Fruit fly (Drosophila melanogaster) whole organism, embryonic: Measurements from ENCODE around the gene CG31883.

Experiments
- Ada2b ChIP-seq: fragments of 200-800 bp; sonication (Bioruptor generic); IDR thresholded peaks from 2 replicates; pipeline ENCODE4 v1.3.6; 2022; ENCODE audit warnings: missing biosample characterization, missing genetic modification characterization
- B-H1 ChIP-seq: fragments of 200-800 bp; sonication (Bioruptor generic); IDR thresholded peaks from 3 replicates; pipeline ENCODE4 v1.3.6; 2022; ENCODE audit warnings: missing biosample characterization, missing genetic modification characterization
- BtbVII ChIP-seq: fragments of 200-800 bp; sonication (Bioruptor generic); optimal IDR thresholded peaks from 3 replicates; lab custom pipeline; 2017; ENCODE audit warnings: missing biosample characterization, mild to moderate bottlenecking, missing genetic modification characterization
- CG10462 ChIP-seq: fragments of 200-800 bp; sonication (Bioruptor generic); optimal IDR thresholded peaks from 2 replicates; lab custom pipeline; 2016; ENCODE audit warnings: missing biosample characterization, missing genetic modification characterization
- CG10543 ChIP-seq: fragments of 200-800 bp; sonication (Bioruptor generic); optimal IDR thresholded peaks from 3 replicates; lab custom pipeline; 2017; ENCODE audit warnings: missing biosample characterization, mild to moderate bottlenecking, missing genetic modification characterization, moderate library complexity
- CG12659 ChIP-seq: fragments of 200-800 bp; sonication (Bioruptor generic); optimal IDR thresholded peaks from 3 replicates; lab custom pipeline; 2017; ENCODE audit warnings: mild to moderate bottlenecking, missing biosample characterization, missing genetic modification reagents, missing genetic modification characterization
- CG13123 ChIP-seq: fragments of 200-800 bp; sonication (Bioruptor generic); optimal IDR thresholded peaks from 2 replicates; lab custom pipeline; 2016; ENCODE audit warnings: missing biosample characterization, missing genetic modification characterization
- CG13424 ChIP-seq: fragments of 200-800 bp; sonication (Bioruptor generic); optimal IDR thresholded peaks from 2 replicates; lab custom pipeline; 2019; ENCODE audit warnings: missing biosample characterization, mild to moderate bottlenecking, missing genetic modification characterization, moderate library complexity
- CG14441 ChIP-seq: fragments of 200-800 bp; sonication (Bioruptor generic); IDR thresholded peaks from 2 replicates; pipeline ENCODE4 v1.3.6; 2022; ENCODE audit warnings: missing biosample characterization, missing genetic modification characterization
- CG2712 ChIP-seq: fragments of 200-800 bp; optimal IDR thresholded peaks from 3 replicates; lab custom pipeline; 2019; ENCODE audit warnings: missing biosample characterization, mild to moderate bottlenecking, missing genetic modification characterization, moderate library complexity
- CG33213 ChIP-seq: fragments of 200-800 bp; sonication (Bioruptor generic); optimal IDR thresholded peaks from 3 replicates; lab custom pipeline; 2016; ENCODE audit warnings: missing biosample characterization, missing genetic modification characterization
- CG34224 ChIP-seq: fragments of 200-800 bp; sonication (Bioruptor generic); IDR thresholded peaks from 3 replicates; pipeline ENCODE4 v1.3.6; 2022; ENCODE audit warnings: missing biosample characterization, missing genetic modification characterization; ENCODE audit not compliant: partially characterized antibody
- CG4328 ChIP-seq: fragments of 200-800 bp; sonication (Bioruptor generic); optimal IDR thresholded peaks from 3 replicates; lab custom pipeline; 2017; ENCODE audit warnings: missing biosample characterization, missing genetic modification reagents, missing genetic modification characterization
- CG4404 ChIP-seq: fragments of 200-800 bp; sonication (Bioruptor generic); IDR thresholded peaks from 2 replicates; pipeline ENCODE4 v1.3.6; 2022; ENCODE audit warnings: missing biosample characterization, missing genetic modification characterization
- CG6854 ChIP-seq: fragments of 200-800 bp; sonication (Bioruptor generic); optimal IDR thresholded peaks from 3 replicates; lab custom pipeline; 2017; ENCODE audit warnings: missing biosample characterization, mild to moderate bottlenecking, missing genetic modification characterization
- CG7839 ChIP-seq: fragments of 200-800 bp; sonication (Bioruptor generic); optimal IDR thresholded peaks from 3 replicates; lab custom pipeline; 2018; ENCODE audit warnings: missing biosample characterization, mild to moderate bottlenecking, missing genetic modification characterization, moderate library complexity
- CG8089 ChIP-seq: fragments of 200-800 bp; sonication (Bioruptor generic); optimal IDR thresholded peaks from 3 replicates; lab custom pipeline; 2016; ENCODE audit warnings: missing biosample characterization, missing genetic modification characterization
- CTCF ChIP-seq: fragments of 200-800 bp; sonication (Bioruptor generic); optimal IDR thresholded peaks from 2 replicates; lab custom pipeline; 2017; ENCODE audit warnings: missing biosample characterization, mild to moderate bottlenecking, missing genetic modification characterization, moderate library complexity
- CkIIα-i1 ChIP-seq: fragments of 200-800 bp; sonication (Bioruptor generic); IDR thresholded peaks from 2 replicates; pipeline ENCODE4 v1.3.6; 2022; ENCODE audit warnings: missing biosample characterization, missing genetic modification characterization
- Dfd ChIP-seq, 2 experiments: fragments of >200 bp; optimal IDR thresholded peaks; 2 replicates each; lab custom pipeline; 2017; ENCODE audit warnings: missing biosample characterization in 2 of 2, missing genetic modification characterization in 2 of 2
- E2f1 ChIP-seq: fragments of 200-800 bp; sonication (Bioruptor generic); IDR thresholded peaks from 2 replicates; pipeline ENCODE4 v1.3.6; 2022; ENCODE audit warnings: missing biosample characterization, missing genetic modification characterization
- HLH3B ChIP-seq: fragments of 200-800 bp; sonication (Bioruptor generic); IDR thresholded peaks from 2 replicates; pipeline ENCODE4 v1.3.6; 2022; ENCODE audit warnings: missing biosample characterization, missing genetic modification characterization
- HLHmδ ChIP-seq: fragments of 200-800 bp; sonication (Bioruptor generic); optimal IDR thresholded peaks from 2 replicates; lab custom pipeline; 2018; ENCODE audit warnings: missing biosample characterization, mild to moderate bottlenecking, missing genetic modification characterization, moderate library complexity
- HmgD ChIP-seq: fragments of 200-800 bp; sonication (Bioruptor generic); optimal IDR thresholded peaks from 3 replicates; lab custom pipeline; 2016; ENCODE audit warnings: missing biosample characterization, missing genetic modification characterization
- HmgZ ChIP-seq: fragments of 200-800 bp; sonication (Bioruptor generic); optimal IDR thresholded peaks from 2 replicates; lab custom pipeline; 2018; ENCODE audit warnings: missing biosample characterization, mild to moderate bottlenecking, missing genetic modification characterization
- Lpt ChIP-seq: fragments of >200 bp; optimal IDR thresholded peaks from 2 replicates; lab custom pipeline; 2018; ENCODE audit warnings: missing biosample characterization, missing genetic modification characterization
- NC2β ChIP-seq: fragments of 200-800 bp; sonication (Bioruptor generic); optimal IDR thresholded peaks from 2 replicates; lab custom pipeline; 2016; ENCODE audit warnings: missing biosample characterization, missing genetic modification characterization
- NfI ChIP-seq: fragments of 200-800 bp; sonication (Bioruptor generic); optimal IDR thresholded peaks from 3 replicates; lab custom pipeline; 2018; ENCODE audit warnings: missing biosample characterization, mild to moderate bottlenecking, missing genetic modification characterization, moderate library complexity
- Ssrp ChIP-seq: fragments of 200-800 bp; sonication (Bioruptor generic); optimal IDR thresholded peaks from 2 replicates; lab custom pipeline; 2018; ENCODE audit warnings: missing biosample characterization, mild to moderate bottlenecking, missing genetic modification characterization, moderate library complexity
- amos ChIP-seq: fragments of 200-800 bp; sonication (Bioruptor generic); IDR thresholded peaks from 2 replicates; pipeline ENCODE4 v1.3.6; 2022; ENCODE audit warnings: missing biosample characterization, missing genetic modification characterization; ENCODE audit not compliant: partially characterized antibody
- cg ChIP-seq: fragments of 200-800 bp; sonication (Bioruptor generic); optimal IDR thresholded peaks from 3 replicates; lab custom pipeline; 2019; ENCODE audit warnings: missing biosample characterization, mild to moderate bottlenecking, missing genetic modification characterization, moderate library complexity
- dmrt11E ChIP-seq: fragments of 200-800 bp; sonication (Bioruptor generic); optimal IDR thresholded peaks from 3 replicates; lab custom pipeline; 2018; ENCODE audit warnings: missing biosample characterization, mild to moderate bottlenecking, missing genetic modification characterization, moderate library complexity
- exex ChIP-seq: fragments of 200-800 bp; sonication (Bioruptor generic); optimal IDR thresholded peaks from 4 replicates; lab custom pipeline; 2018; ENCODE audit warnings: missing biosample characterization, mild to moderate bottlenecking, missing genetic modification characterization, moderate library complexity
- gce ChIP-seq: fragments of 200-800 bp; sonication (Bioruptor generic); IDR thresholded peaks from 3 replicates; pipeline ENCODE4 v1.3.6; 2022; ENCODE audit warnings: missing biosample characterization, missing genetic modification characterization
- ind ChIP-seq: fragments of 200-800 bp; sonication (Bioruptor generic); optimal IDR thresholded peaks from 3 replicates; lab custom pipeline; 2016; ENCODE audit warnings: missing biosample characterization, missing genetic modification characterization
- jigr1 ChIP-seq: fragments of 200-800 bp; sonication (Bioruptor generic); IDR thresholded peaks from 3 replicates; pipeline ENCODE4 v1.3.6; 2022; ENCODE audit warnings: missing biosample characterization, missing genetic modification characterization
- knrl ChIP-seq: fragments of 200-800 bp; sonication (Bioruptor generic); IDR thresholded peaks from 3 replicates; pipeline ENCODE4 v1.3.6; 2022; ENCODE audit warnings: missing biosample characterization, missing genetic modification characterization; ENCODE audit not compliant: partially characterized antibody
- lmd ChIP-seq: fragments of 200-800 bp; sonication (Bioruptor generic); IDR thresholded peaks from 2 replicates; pipeline ENCODE4 v1.3.6; 2022; ENCODE audit warnings: missing biosample characterization, missing genetic modification characterization
- luna ChIP-seq: fragments of 200-800 bp; sonication (Bioruptor generic); optimal IDR thresholded peaks from 2 replicates; lab custom pipeline; 2016; ENCODE audit warnings: missing biosample characterization, missing genetic modification characterization
- repo ChIP-seq: fragments of 200-800 bp; sonication (Bioruptor generic); optimal IDR thresholded peaks from 2 replicates; lab custom pipeline; 2016; ENCODE audit warnings: missing biosample characterization, missing genetic modification characterization
- scrt ChIP-seq: fragments of 200-800 bp; sonication (Bioruptor generic); optimal IDR thresholded peaks from 2 replicates; lab custom pipeline; 2018; ENCODE audit warnings: missing biosample characterization, mild to moderate bottlenecking, missing genetic modification characterization, moderate library complexity
- sna ChIP-seq: fragments of 200-800 bp; sonication (Bioruptor generic); IDR thresholded peaks from 2 replicates; pipeline ENCODE4 v1.3.6; 2022; ENCODE audit warnings: missing biosample characterization, missing genetic modification characterization; ENCODE audit not compliant: partially characterized antibody
- so ChIP-seq: fragments of 200-800 bp; sonication (Bioruptor generic); IDR thresholded peaks from 3 replicates; pipeline ENCODE4 v1.3.6; 2022; ENCODE audit warnings: missing biosample characterization, missing genetic modification characterization
- stc ChIP-seq: fragments of 200-800 bp; sonication (Bioruptor generic); IDR thresholded peaks from 2 replicates; pipeline ENCODE4 v1.3.6; 2022; ENCODE audit warnings: missing biosample characterization, missing genetic modification characterization
- tgo ChIP-seq: fragments of 200-800 bp; sonication (Bioruptor generic); IDR thresholded peaks from 3 replicates; pipeline ENCODE4 v1.3.6; 2022; ENCODE audit warnings: missing biosample characterization, missing genetic modification characterization
- tll ChIP-seq, 2 experiments: fragments of 200-800 bp in 1 of 2; fragments of >200 bp in 1 of 2; sonication (Bioruptor generic) in 1 of 2; optimal IDR thresholded peaks; 2 replicates each; lab custom pipeline; 2017 to 2019; ENCODE audit warnings: missing biosample characterization in 2 of 2, missing genetic modification characterization in 2 of 2, mild to moderate bottlenecking in 1 of 2, moderate library complexity in 1 of 2
- tna ChIP-seq: fragments of 200-800 bp; sonication (Bioruptor generic); IDR thresholded peaks from 2 replicates; pipeline ENCODE4 v1.3.6; 2022; ENCODE audit warnings: missing biosample characterization, missing genetic modification characterization; ENCODE audit not compliant: partially characterized antibody
- trh ChIP-seq: fragments of 200-800 bp; sonication (Bioruptor generic); optimal IDR thresholded peaks from 2 replicates; lab custom pipeline; 2016; ENCODE audit warnings: missing biosample characterization, missing genetic modification characterization
- usp ChIP-seq: fragments of >200 bp; optimal IDR thresholded peaks from 2 replicates; lab custom pipeline; 2017; ENCODE audit warnings: missing biosample characterization, missing genetic modification characterization
- zfh1 ChIP-seq: fragments of 200-800 bp; sonication (Bioruptor generic); IDR thresholded peaks from 3 replicates; pipeline ENCODE4 v1.3.6; 2022; ENCODE audit warnings: missing biosample characterization, missing genetic modification characterization

Gene CG31883

DNA sequence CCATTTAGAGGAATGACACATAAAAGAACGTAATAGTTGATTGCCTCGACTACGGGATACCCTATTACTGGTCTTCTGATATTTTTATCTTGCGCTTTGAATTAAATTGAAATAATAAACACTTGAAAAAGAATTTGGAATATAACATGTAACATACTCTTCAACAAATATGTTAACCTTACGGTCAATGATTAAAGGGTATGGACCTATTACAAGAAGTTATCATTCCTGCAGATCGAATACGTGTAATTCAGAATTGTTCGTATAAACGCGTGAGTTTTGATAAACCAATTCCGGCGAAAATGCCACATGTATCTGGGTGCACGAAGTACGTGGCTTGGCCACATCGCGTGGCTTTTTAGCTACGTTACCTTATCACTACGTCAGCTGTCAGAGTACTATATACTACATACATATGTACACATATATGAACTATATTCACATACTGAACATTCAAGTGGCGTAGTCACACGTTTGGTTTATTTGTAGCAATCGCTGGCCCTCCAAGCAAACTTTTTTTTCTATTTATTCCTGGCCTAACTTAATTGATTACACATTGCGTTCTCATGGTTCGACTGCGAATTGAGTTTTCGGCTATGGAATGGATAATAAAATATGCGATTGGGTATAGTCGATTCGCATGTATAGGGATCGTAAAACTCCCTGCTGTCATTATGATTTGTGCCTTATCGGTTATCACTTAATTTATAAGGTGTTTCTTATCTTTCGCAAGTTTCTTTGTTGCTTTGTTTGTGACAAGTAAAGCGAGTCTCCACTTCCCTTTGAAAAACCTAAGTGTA is 29.9 kb upstream of the CG31883 start (continued):
- TF ChIP-seq stc (GFP tag; lab: Robert Waterston, UW) (peak; percentile 71), CG6854 (GFP tag; lab: Kevin White, UChicago) (no peak), CTCF (GFP tag; lab: Kevin White, UChicago) (no peak), CG13123 (no peak), CG13424 (tag; lab: Kevin White, UChicago) (peak; percentile 32), cg (GFP tag; lab: Kevin White, UChicago) (no peak), ind (GFP tag; lab: Kevin White, UChicago) (peak; percentile 73), HmgZ (tag; lab: Kevin White, UChicago) (peak; percentile 50), jigr1 (no peak), NfI (peak; percentile 49), repo (GFP tag; lab: Kevin White, UChicago) (peak; percentile 44), NC2β (peak; percentile 8), scrt (GFP tag; lab: Kevin White, UChicago) (peak; percentile 20), tll (GFP tag; optimal IDR thresholded peaks at IDR 0.05; lab: Kevin White, UChicago) (no peak), Ada2b (peak; percentile 58), BtbVII (GFP tag; lab: Kevin White, UChicago) (peak; percentile 48), luna (GFP tag; lab: Kevin White, UChicago) (peak; percentile 8), CG4404 (GFP tag; lab: Robert Waterston, UW) (peak; percentile 47), zfh1 (GFP tag; lab: Robert Waterston, UW) (peak; percentile 69; the same call in 2 of the 3 replicates), tgo (peak; percentile 75), trh (GFP tag; lab: Kevin White, UChicago) (no peak), lmd (peak; percentile 73), CkIIα-i1 (GFP tag; lab: Robert Waterston, UW) (no peak), CG14441 (GFP tag; lab: Robert Waterston, UW) (peak; percentile 80), exex (tag; lab: Kevin White, UChicago) (peak; percentile 93), sna (no peak), E2f1 (GFP tag; lab: Robert Waterston, UW) (peak; percentile 63), CG34224 (GFP tag; lab: Robert Waterston, UW) (no peak), CG10543 (GFP tag; lab: Kevin White, UChicago) (peak; percentile 44), amos (GFP tag; lab: Robert Waterston, UW) (no peak), so (peak; percentile 62; the same call in 1 of the 3 replicates), B-H1 (GFP tag; lab: Robert Waterston, UW) (peak; percentile 59; the same call in 2 of the 3 replicates), CG2712 (tag; lab: Kevin White, UChicago) (peak; percentile 75), knrl (GFP tag; lab: Robert Waterston, UW) (no peak), CG7839 (tag; lab: Kevin White, UChicago) (peak; percentile 82), Lpt (GFP tag; lab: Kevin White, UChicago) (no peak), dmrt11E (tag; lab: Kevin White, UChicago) (peak; percentile 45), HLH3B (GFP tag; lab: Robert Waterston, UW) (peak; percentile 66), HLHmδ (GFP tag; lab: Kevin White, UChicago) (no peak), CG33213 (GFP tag; lab: Kevin White, UChicago) (peak; percentile 32), Ssrp (tag; lab: Kevin White, UChicago) (peak; percentile 61), CG10462 (GFP tag; lab: Kevin White, UChicago) (peak; percentile 20), CG12659 (GFP tag; lab: Kevin White, UChicago) (peak; percentile 28), Dfd (GFP tag; optimal IDR thresholded peaks at IDR 0.05; lab: Kevin White, UChicago) (no peak), tna (GFP tag; lab: Robert Waterston, UW) (no peak), gce (GFP tag; lab: Robert Waterston, UW) (no peak), CG8089 (GFP tag; lab: Kevin White, UChicago) (no peak), CG4328 (GFP tag; lab: Kevin White, UChicago) (no peak), HmgD (GFP tag; lab: Kevin White, UChicago) (no peak), usp (no peak)
